Fruit fly (Drosophila melanogaster): ENCODE results near the gene CG4281.

CG4281 gene

DNA sequence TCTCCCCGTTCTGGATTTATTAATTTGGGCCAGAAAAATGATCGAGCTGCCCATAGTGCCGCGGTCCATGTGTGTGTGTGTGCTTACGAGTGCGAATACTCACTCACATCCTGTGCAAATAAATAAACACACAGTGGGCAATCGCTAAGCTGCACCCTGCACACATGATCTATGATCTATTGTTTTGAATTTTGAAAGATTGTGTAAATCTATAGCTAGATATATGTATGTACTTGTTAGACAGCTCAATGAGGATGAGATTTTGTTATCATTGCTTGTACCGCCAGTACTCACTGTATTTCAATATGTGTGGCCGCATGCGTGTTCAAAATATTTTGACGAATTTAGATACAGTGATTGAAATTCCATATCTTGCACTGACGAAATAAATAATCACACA, 18.2 kb upstream of the CG4281 start (continued):
- peak; percentile 72; the same call in 1 of the 2 replicates for TF ChIP-seq NFAT (GFP tag; IDR thresholded peaks at IDR 0.05)
- TF ChIP-seq mirr (GFP tag; optimal IDR thresholded peaks at IDR 0.05) = peak; percentile 68
- TF ChIP-seq dpn (GFP tag; optimal IDR thresholded peaks at IDR 0.05) = peak; percentile 51 to 53
- no peak for TF ChIP-seq CG17829 (tag; optimal IDR thresholded peaks at IDR 0.05)
- no peak for TF ChIP-seq MTF-1 (GFP tag; optimal IDR thresholded peaks at IDR 0.05; ENCODE audit: borderline replicate concordance)
- peak; percentile 81 for TF ChIP-seq gsb (GFP tag; IDR thresholded peaks at IDR 0.05)
- TF ChIP-seq Nf-YA (GFP tag; IDR thresholded peaks at IDR 0.05) = no peak
- peak; percentile 32 for TF ChIP-seq CG18619 (GFP tag; optimal IDR thresholded peaks at IDR 0.05)
- peak; percentile 79 for TF ChIP-seq CG11085 (GFP tag; IDR thresholded peaks at IDR 0.05)
- no peak for TF ChIP-seq gfzf (GFP tag; optimal IDR thresholded peaks at IDR 0.05)
- TF ChIP-seq CG15696 (tag; optimal IDR thresholded peaks at IDR 0.05) = no peak
- TF ChIP-seq Trl (optimal IDR thresholded peaks at IDR 0.05) = no peak
- TF ChIP-seq Trl (GFP tag; optimal IDR thresholded peaks at IDR 0.05) = peak; percentile 24
- TF ChIP-seq wek (GFP tag; optimal IDR thresholded peaks at IDR 0.05) = no peak
- peak; percentile 12 to 36 for TF ChIP-seq Pdp1 (GFP tag; optimal IDR thresholded peaks at IDR 0.05)
- peak; percentile 42; the same call in 1 of the 2 replicates for TF ChIP-seq CG6689 (GFP tag; IDR thresholded peaks at IDR 0.05)
- peak; percentile 22 for TF ChIP-seq tap (tag; optimal IDR thresholded peaks at IDR 0.05)
- peak; percentile 11 for TF ChIP-seq Mad (GFP tag; optimal IDR thresholded peaks at IDR 0.05)
- TF ChIP-seq CG18476 (GFP tag; optimal IDR thresholded peaks at IDR 0.05) = no peak
- TF ChIP-seq yki (optimal IDR thresholded peaks at IDR 0.05) = no peak
- no peak for TF ChIP-seq CG12942 (GFP tag; optimal IDR thresholded peaks at IDR 0.05)
- TF ChIP-seq kah (GFP tag; optimal IDR thresholded peaks at IDR 0.05) = no peak
- no peak for TF ChIP-seq hkb (optimal IDR thresholded peaks at IDR 0.05)
- no peak; the same call in 1 of the 2 replicates for TF ChIP-seq hkb (GFP tag; IDR thresholded peaks at IDR 0.05)
- TF ChIP-seq pb (GFP tag; optimal IDR thresholded peaks at IDR 0.05) = no peak
- TF ChIP-seq CG10654 (GFP tag; optimal IDR thresholded peaks at IDR 0.05) = no peak
- peak; percentile 2 for TF ChIP-seq Asciz (GFP tag; optimal IDR thresholded peaks at IDR 0.05)
- TF ChIP-seq zf30C (GFP tag; optimal IDR thresholded peaks at IDR 0.05) = no peak
- 0 out of 2 replicates have a peak, but pooled peaks have one; percentile 16 for TF ChIP-seq seq (GFP tag; IDR thresholded peaks at IDR 0.05)
- no peak for TF ChIP-seq oc (tag; optimal IDR thresholded peaks at IDR 0.05)
- TF ChIP-seq CG13424 (tag; optimal IDR thresholded peaks at IDR 0.05) = peak; percentile 41
- peak; percentile 64; the same call in 1 of the 2 replicates for TF ChIP-seq toy (GFP tag; IDR thresholded peaks at IDR 0.05)
- TF ChIP-seq Tbp (GFP tag; optimal IDR thresholded peaks at IDR 0.05) = no peak
- peak; percentile 33 for TF ChIP-seq gcm2 (GFP tag; optimal IDR thresholded peaks at IDR 0.05)
- no peak for TF ChIP-seq ftz-f1 (GFP tag; optimal IDR thresholded peaks at IDR 0.05)
- TF ChIP-seq Opbp (GFP tag; IDR thresholded peaks at IDR 0.05; ENCODE audit: partially characterized antibody) = no peak
- TF ChIP-seq CG10209 (GFP tag; optimal IDR thresholded peaks at IDR 0.05) = peak; percentile 40
- 0 out of 2 replicates have a peak, but pooled peaks have one; percentile 17 for TF ChIP-seq CG17328 (GFP tag; IDR thresholded peaks at IDR 0.05)
- no peak for TF ChIP-seq CG34224 (GFP tag; IDR thresholded peaks at IDR 0.05; ENCODE audit: partially characterized antibody)
- no peak for TF ChIP-seq CG31365 (tag; optimal IDR thresholded peaks at IDR 0.05)
- no peak for TF ChIP-seq CG2199 (GFP tag; IDR thresholded peaks at IDR 0.05)
- no peak for TF ChIP-seq trem (tag; optimal IDR thresholded peaks at IDR 0.05)
- peak; percentile 64 for TF ChIP-seq gem (tag; optimal IDR thresholded peaks at IDR 0.05)
- TF ChIP-seq odd (GFP tag; optimal IDR thresholded peaks at IDR 0.05) = no peak
- TF ChIP-seq HLHmδ (GFP tag; optimal IDR thresholded peaks at IDR 0.05) = no peak
- peak; percentile 53 for TF ChIP-seq CG12071 (GFP tag; optimal IDR thresholded peaks at IDR 0.05)
- TF ChIP-seq Hey (tag; optimal IDR thresholded peaks at IDR 0.05) = no peak
- no peak for TF ChIP-seq CG10267 (tag; optimal IDR thresholded peaks at IDR 0.05)
- TF ChIP-seq wor (GFP tag; IDR thresholded peaks at IDR 0.05) = no peak
- no peak for TF ChIP-seq Dp (GFP tag; optimal IDR thresholded peaks at IDR 0.05)
- no peak for TF ChIP-seq H15 (GFP tag; IDR thresholded peaks at IDR 0.05)
- TF ChIP-seq Dfd (GFP tag; optimal IDR thresholded peaks at IDR 0.05) = no peak
